Worm (Caenorhabditis elegans): ENCODE measurements around the gene K11H3.2.

- no peak for TF ChIP-seq ama-1 (optimal IDR thresholded peaks at IDR 0.05)
- no peak for TF ChIP-seq tbx-11 (GFP tag; IDR thresholded peaks at IDR 0.05)
- no peak for TF ChIP-seq B0310.2 (tag; optimal IDR thresholded peaks at IDR 0.05)
Measured at ce11 chrIII:9802045-9802444, 44.1 kb upstream of the K11H3.2 start.

Data from whole organism, early embryonic.